Fruit fly (Drosophila melanogaster) whole organism, prepupa: ENCODE results near the gene png.

ENCODE experiments used
- CG11294 ChIP-seq: fragments of 200-800 bp; sonication (Bioruptor generic); IDR thresholded peaks from 2 replicates; pipeline ENCODE4 v1.3.6; 2022; ENCODE audit warnings: missing biosample characterization, missing genetic modification characterization
- CG11762 ChIP-seq: fragments of 200-800 bp; sonication (Bioruptor generic); optimal IDR thresholded peaks from 3 replicates; lab custom pipeline; 2016; ENCODE audit warnings: missing biosample characterization, missing genetic modification characterization; ENCODE audit not compliant: insufficient read depth
- CG15336 ChIP-seq: fragments of 200-800 bp; sonication (Bioruptor generic); IDR thresholded peaks from 2 replicates; pipeline ENCODE4 v1.3.6; 2022; ENCODE audit warnings: missing biosample characterization, missing genetic modification characterization
- CG1621 ChIP-seq: fragments of 200-800 bp; sonication (Bioruptor generic); optimal IDR thresholded peaks from 3 replicates; lab custom pipeline; 2018; ENCODE audit warnings: missing biosample characterization, mild to moderate bottlenecking, missing genetic modification characterization
- CG16779 ChIP-seq: fragments of 200-800 bp; sonication (Bioruptor generic); optimal IDR thresholded peaks from 3 replicates; lab custom pipeline; 2017; ENCODE audit warnings: missing biosample characterization, mild to moderate bottlenecking, missing genetic modification characterization
- CG3032 ChIP-seq: fragments of 200-800 bp; optimal IDR thresholded peaks from 2 replicates; lab custom pipeline; 2019; ENCODE audit warnings: missing biosample characterization, mild to moderate bottlenecking, missing genetic modification characterization, moderate library complexity
- CG34406 ChIP-seq: fragments of 200-800 bp; sonication (Bioruptor generic); optimal IDR thresholded peaks from 3 replicates; lab custom pipeline; 2016; ENCODE audit warnings: missing biosample characterization, missing genetic modification characterization
- CG3919 ChIP-seq: fragments of 200-800 bp; sonication (Bioruptor generic); optimal IDR thresholded peaks from 3 replicates; lab custom pipeline; 2016; ENCODE audit warnings: missing biosample characterization, missing genetic modification characterization
- CG4318 ChIP-seq: fragments of 200-800 bp; sonication (Bioruptor generic); optimal IDR thresholded peaks from 3 replicates; lab custom pipeline; 2017; ENCODE audit warnings: missing biosample characterization, mild to moderate bottlenecking, missing genetic modification characterization
- CG6276 ChIP-seq: fragments of 200-800 bp; sonication (Bioruptor generic); optimal IDR thresholded peaks from 2 replicates; lab custom pipeline; 2017; ENCODE audit warnings: missing biosample characterization, mild to moderate bottlenecking, missing genetic modification characterization
- CG6854 ChIP-seq: fragments of 200-800 bp; sonication (Bioruptor generic); optimal IDR thresholded peaks from 2 replicates; lab custom pipeline; 2017; ENCODE audit warnings: missing biosample characterization, mild to moderate bottlenecking, missing genetic modification characterization
- CG8632 ChIP-seq: fragments of 200-800 bp; sonication (Bioruptor generic); optimal IDR thresholded peaks from 3 replicates; lab custom pipeline; 2016; ENCODE audit warnings: missing biosample characterization, missing genetic modification characterization
- CG9139 ChIP-seq: fragments of 200-800 bp; sonication (Bioruptor generic); optimal IDR thresholded peaks from 3 replicates; lab custom pipeline; 2017; ENCODE audit warnings: missing biosample characterization, mild to moderate bottlenecking, missing genetic modification characterization
- Eip78C ChIP-seq: fragments of 200-800 bp; sonication (Bioruptor generic); peaks from one replicate; lab custom pipeline; 2016; ENCODE audit warnings: missing biosample characterization, missing genetic modification characterization
- Eip93F ChIP-seq: fragments of 200-800 bp; sonication (Bioruptor generic); optimal IDR thresholded peaks from 2 replicates; lab custom pipeline; 2016; ENCODE audit warnings: missing biosample characterization, mild to moderate bottlenecking, missing genetic modification characterization
- Hr38 ChIP-seq: sonication (Bioruptor generic); optimal IDR thresholded peaks from 2 replicates; lab custom pipeline; 2016; ENCODE audit warnings: missing biosample characterization, missing genetic modification characterization
- Hr39 ChIP-seq: fragments of 200-800 bp; sonication (Bioruptor generic); optimal IDR thresholded peaks from 2 replicates; lab custom pipeline; 2016; ENCODE audit warnings: missing biosample characterization, missing genetic modification characterization
- Hr4 ChIP-seq: fragments of 200-800 bp; sonication (Bioruptor generic); optimal IDR thresholded peaks from 3 replicates; lab custom pipeline; 2016; ENCODE audit warnings: missing biosample characterization, missing genetic modification characterization
- Lpt ChIP-seq: fragments of 200-800 bp; sonication (Bioruptor generic); optimal IDR thresholded peaks from 3 replicates; lab custom pipeline; 2016; ENCODE audit warnings: missing biosample characterization, missing genetic modification characterization
- OdsH ChIP-seq: fragments of 200-800 bp; sonication (Bioruptor generic); optimal IDR thresholded peaks from 3 replicates; lab custom pipeline; 2016; ENCODE audit warnings: missing biosample characterization, missing genetic modification characterization
- Sox102F ChIP-seq: fragments of 200-800 bp; sonication (Bioruptor generic); optimal IDR thresholded peaks from 2 replicates; lab custom pipeline; 2016; ENCODE audit warnings: missing biosample characterization, mild to moderate bottlenecking, missing genetic modification characterization
- achi ChIP-seq: fragments of 200-800 bp; sonication (Bioruptor generic); optimal IDR thresholded peaks from 3 replicates; lab custom pipeline; 2016; ENCODE audit warnings: missing biosample characterization, missing genetic modification characterization
- acj6 ChIP-seq: fragments of 200-800 bp; sonication (Bioruptor generic); optimal IDR thresholded peaks from 3 replicates; lab custom pipeline; 2016; ENCODE audit warnings: missing biosample characterization, missing genetic modification characterization
- cyc ChIP-seq: fragments of 200-800 bp; sonication (Bioruptor generic); optimal IDR thresholded peaks from 3 replicates; lab custom pipeline; 2016; ENCODE audit warnings: missing biosample characterization, missing genetic modification characterization
- dsx ChIP-seq: fragments of 200-800 bp; optimal IDR thresholded peaks from 3 replicates; lab custom pipeline; 2019; ENCODE audit warnings: missing biosample characterization, mild to moderate bottlenecking, missing genetic modification characterization, moderate library complexity; ENCODE audit not compliant: poor library complexity, severe bottlenecking
- eg ChIP-seq: fragments of 200-800 bp; sonication (Bioruptor generic); IDR thresholded peaks from 3 replicates; pipeline ENCODE4 v1.3.6; 2022; ENCODE audit warnings: missing biosample characterization, missing genetic modification characterization
- fd59A ChIP-seq: fragments of 200-800 bp; sonication (Bioruptor generic); optimal IDR thresholded peaks from 2 replicates; lab custom pipeline; 2017; ENCODE audit warnings: missing biosample characterization, mild to moderate bottlenecking, missing genetic modification characterization, missing genetic modification reagents
- fd85E ChIP-seq: fragments of 200-800 bp; sonication (Bioruptor generic); optimal IDR thresholded peaks from 3 replicates; lab custom pipeline; 2016; ENCODE audit warnings: missing biosample characterization, missing genetic modification characterization
- fkh ChIP-seq: fragments of 200-800 bp; sonication (Bioruptor generic); optimal IDR thresholded peaks from 3 replicates; lab custom pipeline; 2017; ENCODE audit warnings: missing biosample characterization, mild to moderate bottlenecking, missing genetic modification characterization, moderate library complexity
- lz ChIP-seq: fragments of 200-800 bp; sonication (Bioruptor generic); optimal IDR thresholded peaks from 3 replicates; lab custom pipeline; 2016; ENCODE audit warnings: missing biosample characterization, missing genetic modification characterization
- net ChIP-seq: fragments of 200-800 bp; sonication (Bioruptor generic); optimal IDR thresholded peaks from 3 replicates; lab custom pipeline; 2016; ENCODE audit warnings: missing biosample characterization, missing genetic modification characterization
- pdm3 ChIP-seq: fragments of 200-800 bp; sonication (Bioruptor generic); optimal IDR thresholded peaks from 3 replicates; lab custom pipeline; 2016; ENCODE audit warnings: missing biosample characterization, missing genetic modification characterization
- salr ChIP-seq, 2 experiments: fragments of 200-800 bp; sonication (Bioruptor generic); optimal IDR thresholded peaks; 3 replicates each; lab custom pipeline; 2016 to 2018; ENCODE audit warnings: missing biosample characterization in 2 of 2, missing genetic modification characterization in 2 of 2, mild to moderate bottlenecking in 1 of 2
- ss ChIP-seq, 2 experiments: fragments of 200-800 bp; sonication (Bioruptor generic); optimal IDR thresholded peaks; 2 replicates in 1 of 2; 3 replicates in 1 of 2; lab custom pipeline; 2017 to 2018; ENCODE audit warnings: mild to moderate bottlenecking in 2 of 2, missing biosample characterization in 2 of 2, missing genetic modification characterization in 2 of 2, moderate library complexity in 1 of 2
- svp ChIP-seq: fragments of 200-800 bp; sonication (Bioruptor generic); peaks from one replicate; lab custom pipeline; 2016; ENCODE audit warnings: missing biosample characterization, missing genetic modification characterization
- topi ChIP-seq: fragments of 200-800 bp; sonication (Bioruptor generic); optimal IDR thresholded peaks from 3 replicates; lab custom pipeline; 2016; ENCODE audit warnings: missing biosample characterization, missing genetic modification characterization

png gene

dm6 chrX:1320144-1320981, 37.0 kb downstream of the png start (continued):
- TF ChIP-seq CG6276 (no peak), CG3032 (no peak), Sox102F (peak; percentile 61), acj6 (GFP tag; lab: Kevin White, UChicago) (no peak), CG1621 (tag; lab: Kevin White, UChicago) (no peak), CG16779 (tag; lab: Kevin White, UChicago) (no peak), CG11294 (GFP tag; lab: Robert Waterston, UW) (no peak), dsx (GFP tag; lab: Kevin White, UChicago) (no peak), Hr38 (GFP tag; lab: Kevin White, UChicago) (no peak), lz (GFP tag; lab: Kevin White, UChicago) (peak; percentile 71), Eip78C (GFP tag; lab: Kevin White, UChicago) (peak; percentile 70), svp (GFP tag; lab: Kevin White, UChicago) (peak; percentile 88)

DNA sequence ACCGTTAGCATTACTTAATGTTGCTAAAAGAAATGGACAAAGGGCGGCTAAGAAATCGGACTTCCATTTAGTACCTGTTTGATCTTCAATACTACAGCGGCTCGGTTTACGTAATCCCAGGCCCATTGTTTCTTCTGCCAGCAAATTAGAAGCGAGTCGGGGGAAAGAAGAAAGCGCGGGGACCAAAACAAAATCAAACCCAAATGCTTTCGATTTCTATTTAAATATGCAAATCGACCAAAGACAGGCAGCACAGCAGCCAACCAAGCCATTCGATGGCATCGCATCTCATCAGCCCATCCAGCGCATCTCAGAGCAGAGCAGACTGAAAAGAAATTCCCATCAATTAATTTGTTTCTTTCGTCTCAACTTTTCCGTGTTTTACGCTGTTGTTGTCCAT, 44.9 kb downstream of the png start:
- TF ChIP-seq Hr38 (GFP tag; lab: Kevin White, UChicago): no peak
- TF ChIP-seq fd85E (GFP tag; lab: Kevin White, UChicago): no peak
- TF ChIP-seq CG9139 (GFP tag; lab: Kevin White, UChicago): no peak

DNA sequence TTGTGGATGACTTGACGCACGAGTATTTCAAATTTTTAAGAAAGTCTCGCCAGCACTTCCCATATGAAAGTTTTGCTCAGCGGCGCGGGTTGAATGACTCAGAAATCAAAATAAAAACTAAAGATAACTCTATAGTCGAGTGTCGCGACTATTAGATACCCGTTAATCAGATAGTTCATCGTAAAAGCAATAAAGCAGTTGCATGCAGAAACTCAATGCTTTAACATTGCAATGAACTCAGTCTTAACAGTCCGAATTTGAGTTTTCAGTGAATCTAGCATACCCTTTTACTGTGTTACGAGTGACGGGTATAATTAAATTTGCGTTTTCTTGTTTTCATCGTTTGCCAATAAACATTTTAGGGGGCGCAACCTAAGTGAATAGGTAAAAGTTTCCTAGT, 46.2 kb downstream of the png start:
- TF ChIP-seq fkh (no peak), Eip93F (GFP tag; lab: Kevin White, UChicago) (no peak), CG8632 (GFP tag; lab: Kevin White, UChicago) (no peak), OdsH (GFP tag; lab: Kevin White, UChicago) (no peak), achi (GFP tag; lab: Kevin White, UChicago) (no peak)

DNA sequence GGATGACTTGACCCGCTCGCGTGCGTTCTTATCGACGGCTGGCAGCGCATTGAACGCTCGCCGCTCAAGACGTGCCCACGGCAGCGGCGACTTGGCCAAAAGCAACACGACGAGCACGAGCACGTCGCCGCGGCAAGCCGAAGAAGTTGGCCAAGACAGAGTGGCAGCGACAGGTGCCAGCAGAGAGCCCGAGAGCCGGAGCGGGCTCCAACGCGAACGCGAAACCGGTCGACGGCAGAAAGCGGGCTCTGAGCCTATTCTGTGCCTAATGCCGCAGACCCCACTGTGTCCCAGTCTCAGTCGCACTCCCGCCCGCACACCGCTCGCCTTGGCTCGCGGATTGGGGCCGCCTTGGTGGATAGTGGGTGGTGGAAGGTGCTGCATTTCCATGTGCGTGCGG, 49.0 kb downstream of the png start:
- no peak for TF ChIP-seq CG4318
- peak; percentile 20; the same call in 1 of the 2 replicates for TF ChIP-seq CG15336 (GFP tag; lab: Robert Waterston, UW)
- TF ChIP-seq ss (GFP tag; optimal IDR thresholded peaks at IDR 0.05; lab: Kevin White, UChicago): peak in 1 of 2 experiments; percentile 30
- no peak for TF ChIP-seq pdm3 (GFP tag; lab: Kevin White, UChicago)
- no peak for TF ChIP-seq CG34406 (GFP tag; lab: Kevin White, UChicago)
- no peak for TF ChIP-seq net
- no peak for TF ChIP-seq Hr39 (GFP tag; lab: Kevin White, UChicago)
- peak; percentile 25; the same call in 1 of the 3 replicates for TF ChIP-seq eg (GFP tag; lab: Robert Waterston, UW)
- no peak for TF ChIP-seq fd59A (GFP tag; lab: Kevin White, UChicago)
- no peak for TF ChIP-seq Lpt
- no peak for TF ChIP-seq CG8632 (GFP tag; lab: Kevin White, UChicago)
- no peak for TF ChIP-seq CG3919 (GFP tag; lab: Kevin White, UChicago)
- TF ChIP-seq Hr4 (GFP tag; lab: Kevin White, UChicago): no peak
- TF ChIP-seq cyc (GFP tag; lab: Kevin White, UChicago): no peak
- no peak for TF ChIP-seq CG1621 (tag; lab: Kevin White, UChicago)
- TF ChIP-seq topi: no peak
- no peak for TF ChIP-seq CG9139 (GFP tag; lab: Kevin White, UChicago)
- TF ChIP-seq CG11762 (GFP tag; lab: Kevin White, UChicago): no peak
- TF ChIP-seq Eip78C (GFP tag; lab: Kevin White, UChicago): no peak
- TF ChIP-seq lz (GFP tag; lab: Kevin White, UChicago): no peak
- no peak for TF ChIP-seq fd85E (GFP tag; lab: Kevin White, UChicago)
- peak; percentile 49 for TF ChIP-seq CG6854 (GFP tag; lab: Kevin White, UChicago)
- TF ChIP-seq salr (GFP tag; optimal IDR thresholded peaks at IDR 0.05; lab: Kevin White, UChicago): no peak
